Worm (Caenorhabditis elegans): ENCODE results near the gene lin-33.
A peak's percentile ranks its signal among the peaks of the same experiment; 100 is the strongest.

The lin-33 gene

DNA sequence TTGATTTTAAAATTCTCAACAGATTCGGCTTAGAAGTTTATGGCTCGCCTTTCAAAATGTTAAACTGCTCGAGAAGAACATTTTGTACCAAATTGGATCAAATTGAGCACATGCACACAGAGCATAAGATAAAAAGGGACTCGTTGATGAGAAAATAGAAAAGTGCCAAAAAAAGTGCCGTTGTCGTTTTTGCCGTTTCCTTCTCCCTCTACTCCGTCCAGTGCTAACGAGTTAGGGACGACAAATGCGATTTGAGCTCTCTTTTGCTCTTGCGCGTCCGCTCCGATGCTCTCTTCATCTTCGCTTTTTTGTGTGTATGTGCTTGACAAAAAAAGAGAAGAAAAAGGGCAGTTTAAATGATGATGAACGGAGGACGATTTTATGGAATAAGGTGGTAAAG, 15.3 kb upstream of the lin-33 start:
- TF ChIP-seq klf-2 (GFP tag; conservative IDR thresholded peaks at IDR 0.05) (no peak), ztf-29 (GFP tag; IDR thresholded peaks at IDR 0.05) (no peak), ztf-23 (GFP tag; IDR thresholded peaks at IDR 0.05) (no peak), tab-1 (GFP tag; IDR thresholded peaks at IDR 0.05) (no peak), med-1 (GFP tag; optimal IDR thresholded peaks at IDR 0.05; ENCODE audit: insufficient read depth) (no peak), cog-1 (tag; optimal IDR thresholded peaks at IDR 0.05) (no peak), flt-1 (GFP tag; IDR thresholded peaks at IDR 0.05) (no peak), ref-1 (GFP tag; conservative IDR thresholded peaks at IDR 0.05) (no peak), T22C8.4 (GFP tag; IDR thresholded peaks at IDR 0.05) (no peak)

- TF ChIP-seq ztf-23 (GFP tag; IDR thresholded peaks at IDR 0.05) = no peak
- no peak for TF ChIP-seq ztf-29 (GFP tag; IDR thresholded peaks at IDR 0.05)
- TF ChIP-seq tab-1 (GFP tag; IDR thresholded peaks at IDR 0.05) = no peak
- TF ChIP-seq T22C8.4 (GFP tag; IDR thresholded peaks at IDR 0.05) = no peak
- no peak for TF ChIP-seq ref-1 (GFP tag; conservative IDR thresholded peaks at IDR 0.05)
- TF ChIP-seq klf-2 (GFP tag; conservative IDR thresholded peaks at IDR 0.05) = no peak
- no peak for TF ChIP-seq med-1 (GFP tag; optimal IDR thresholded peaks at IDR 0.05; ENCODE audit: insufficient read depth)
- TF ChIP-seq flt-1 (GFP tag; IDR thresholded peaks at IDR 0.05) = no peak
- no peak for TF ChIP-seq cog-1 (tag; optimal IDR thresholded peaks at IDR 0.05)
These were observed 13.4 kb upstream of the lin-33 start, which contains the start of gene dhhc-13 for ce11 chrIV:5917026-5917425. dhhc-13 (plus strand) TSS chrIV:5917326.

DNA sequence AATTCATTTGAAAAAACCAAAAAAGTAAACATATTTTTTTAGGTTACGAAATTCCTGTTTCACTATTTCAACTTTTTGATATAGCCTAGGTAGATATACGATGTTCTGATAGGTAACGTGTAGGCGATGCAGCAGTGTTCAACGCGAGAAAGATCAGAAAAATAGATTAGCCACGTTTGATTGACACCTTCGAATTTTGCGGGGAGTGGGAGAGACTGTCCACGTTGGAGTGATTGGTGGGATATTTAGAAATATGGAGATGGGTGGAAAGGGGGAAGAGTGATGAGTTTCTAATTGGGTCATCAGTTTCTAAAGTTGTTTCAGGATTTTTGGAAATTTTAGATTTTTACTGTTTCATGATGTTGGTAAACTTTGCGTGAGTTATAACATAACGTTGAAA, 7.3 kb upstream of the lin-33 start:
- TF ChIP-seq ztf-23 (GFP tag; IDR thresholded peaks at IDR 0.05) = no peak
- TF ChIP-seq ztf-29 (GFP tag; IDR thresholded peaks at IDR 0.05) = no peak
- TF ChIP-seq T22C8.4 (GFP tag; IDR thresholded peaks at IDR 0.05) = no peak
- no peak for TF ChIP-seq tab-1 (GFP tag; IDR thresholded peaks at IDR 0.05)
- no peak for TF ChIP-seq klf-2 (GFP tag; conservative IDR thresholded peaks at IDR 0.05)
- no peak for TF ChIP-seq ref-1 (GFP tag; conservative IDR thresholded peaks at IDR 0.05)
- TF ChIP-seq med-1 (GFP tag; optimal IDR thresholded peaks at IDR 0.05; ENCODE audit: insufficient read depth) = no peak
- TF ChIP-seq flt-1 (GFP tag; IDR thresholded peaks at IDR 0.05) = no peak
- no peak for TF ChIP-seq cog-1 (tag; optimal IDR thresholded peaks at IDR 0.05)

- no peak for TF ChIP-seq flt-1 (GFP tag; IDR thresholded peaks at IDR 0.05)
- TF ChIP-seq ztf-29 (GFP tag; IDR thresholded peaks at IDR 0.05) = no peak
- TF ChIP-seq tab-1 (GFP tag; IDR thresholded peaks at IDR 0.05) = no peak
- TF ChIP-seq cog-1 (tag; optimal IDR thresholded peaks at IDR 0.05) = no peak
- no peak for TF ChIP-seq med-1 (GFP tag; optimal IDR thresholded peaks at IDR 0.05; ENCODE audit: insufficient read depth)
- no peak for TF ChIP-seq ref-1 (GFP tag; conservative IDR thresholded peaks at IDR 0.05)
- TF ChIP-seq T22C8.4 (GFP tag; IDR thresholded peaks at IDR 0.05) = no peak
- TF ChIP-seq ztf-23 (GFP tag; IDR thresholded peaks at IDR 0.05) = no peak
- TF ChIP-seq klf-2 (GFP tag; conservative IDR thresholded peaks at IDR 0.05) = no peak
These were observed 6.2 kb upstream of the lin-33 start for ce11 chrIV:5924241-5924640.

DNA sequence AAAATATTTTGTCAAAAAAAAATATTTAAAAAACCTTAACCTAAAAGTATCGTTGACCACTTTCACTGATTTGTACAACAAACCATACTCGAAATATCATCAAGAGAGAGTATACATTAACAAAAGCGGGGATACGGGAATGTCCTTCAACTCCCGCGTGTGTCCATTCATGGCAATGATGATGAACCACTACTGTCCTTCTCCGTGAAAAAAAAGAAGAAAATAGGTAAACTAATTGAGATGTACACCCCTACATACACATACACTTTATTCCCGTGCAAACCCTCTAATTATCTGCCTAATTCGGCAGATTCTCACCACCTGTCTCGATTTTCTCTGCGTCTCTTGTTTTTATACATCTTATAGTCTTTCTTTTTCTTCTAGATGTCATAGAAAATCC, 3.8 kb upstream of the lin-33 start:
- no peak for TF ChIP-seq tab-1 (GFP tag; IDR thresholded peaks at IDR 0.05)
- TF ChIP-seq cog-1 (tag; optimal IDR thresholded peaks at IDR 0.05) = peak; percentile 20

DNA sequence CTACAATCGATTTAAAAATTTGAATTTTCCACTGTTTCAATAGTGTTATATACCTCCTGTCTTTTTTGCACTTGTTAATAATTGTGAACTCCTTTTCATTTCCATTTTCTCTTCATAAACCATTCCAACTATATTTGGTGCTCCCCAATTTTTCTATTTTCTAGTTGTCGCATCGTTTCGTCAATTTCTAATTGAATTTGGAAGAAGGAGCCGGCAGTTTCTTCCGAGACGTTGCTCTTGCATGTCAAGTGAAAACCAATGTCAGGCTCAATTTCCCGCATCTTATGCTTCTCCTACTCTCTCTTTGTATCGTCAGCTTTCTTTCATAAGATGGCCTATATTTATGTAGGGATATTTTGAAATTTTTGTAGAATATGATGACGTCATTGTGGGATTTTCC, 2.6 kb upstream of the lin-33 start:
- no peak for TF ChIP-seq ztf-23 (GFP tag; IDR thresholded peaks at IDR 0.05)
- TF ChIP-seq tab-1 (GFP tag; IDR thresholded peaks at IDR 0.05) = no peak
- TF ChIP-seq ref-1 (GFP tag; conservative IDR thresholded peaks at IDR 0.05) = no peak
- TF ChIP-seq klf-2 (GFP tag; conservative IDR thresholded peaks at IDR 0.05) = no peak
- no peak for TF ChIP-seq T22C8.4 (GFP tag; IDR thresholded peaks at IDR 0.05)
- no peak for TF ChIP-seq med-1 (GFP tag; optimal IDR thresholded peaks at IDR 0.05; ENCODE audit: insufficient read depth)
- no peak for TF ChIP-seq cog-1 (tag; optimal IDR thresholded peaks at IDR 0.05)
- TF ChIP-seq ztf-29 (GFP tag; IDR thresholded peaks at IDR 0.05) = no peak
- no peak for TF ChIP-seq flt-1 (GFP tag; IDR thresholded peaks at IDR 0.05)

- TF ChIP-seq flt-1 (GFP tag; IDR thresholded peaks at IDR 0.05) (no peak), klf-2 (GFP tag; conservative IDR thresholded peaks at IDR 0.05) (no peak)
These were observed 1.5 kb upstream of the lin-33 start for ce11 chrIV:5928957-5929356.

DNA sequence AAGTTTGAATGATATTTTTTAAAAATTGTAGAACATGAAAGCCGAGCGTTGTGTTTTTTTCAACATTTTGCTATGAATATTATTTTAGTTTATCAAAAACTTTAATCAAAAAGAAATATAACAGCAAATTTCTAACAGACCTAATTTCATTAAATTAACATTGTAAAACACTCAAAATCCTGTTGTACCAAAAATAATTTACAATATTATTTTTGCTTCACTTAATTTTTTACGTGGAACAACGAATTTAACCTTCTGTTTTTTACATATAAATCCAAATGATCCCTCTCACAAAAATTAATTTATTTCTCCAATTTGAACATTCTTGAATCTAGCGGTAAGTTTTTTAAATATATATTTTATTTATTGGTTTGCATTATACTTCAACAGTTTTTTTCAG, 3.6 kb downstream of the lin-33 start, which contains the start of gene H32C10.1:
H32C10.1 (plus strand) TSS at position 301 of the 400 bp plus-strand sequence.
- TF ChIP-seq tab-1 (GFP tag; IDR thresholded peaks at IDR 0.05) (no peak), ztf-23 (GFP tag; IDR thresholded peaks at IDR 0.05) (no peak), klf-2 (GFP tag; conservative IDR thresholded peaks at IDR 0.05) (no peak), ref-1 (GFP tag; conservative IDR thresholded peaks at IDR 0.05) (no peak), cog-1 (tag; optimal IDR thresholded peaks at IDR 0.05) (no peak)

- TF ChIP-seq flt-1 (GFP tag; IDR thresholded peaks at IDR 0.05) (no peak), cog-1 (tag; optimal IDR thresholded peaks at IDR 0.05) (no peak), ztf-23 (GFP tag; IDR thresholded peaks at IDR 0.05) (no peak), T22C8.4 (GFP tag; IDR thresholded peaks at IDR 0.05) (no peak), klf-2 (GFP tag; conservative IDR thresholded peaks at IDR 0.05) (no peak), med-1 (GFP tag; optimal IDR thresholded peaks at IDR 0.05; ENCODE audit: insufficient read depth) (no peak), ztf-29 (GFP tag; IDR thresholded peaks at IDR 0.05) (no peak), tab-1 (GFP tag; IDR thresholded peaks at IDR 0.05) (no peak), ref-1 (GFP tag; conservative IDR thresholded peaks at IDR 0.05) (no peak)
These were observed 6.7 kb downstream of the lin-33 start for ce11 chrIV:5937106-5937505.

DNA sequence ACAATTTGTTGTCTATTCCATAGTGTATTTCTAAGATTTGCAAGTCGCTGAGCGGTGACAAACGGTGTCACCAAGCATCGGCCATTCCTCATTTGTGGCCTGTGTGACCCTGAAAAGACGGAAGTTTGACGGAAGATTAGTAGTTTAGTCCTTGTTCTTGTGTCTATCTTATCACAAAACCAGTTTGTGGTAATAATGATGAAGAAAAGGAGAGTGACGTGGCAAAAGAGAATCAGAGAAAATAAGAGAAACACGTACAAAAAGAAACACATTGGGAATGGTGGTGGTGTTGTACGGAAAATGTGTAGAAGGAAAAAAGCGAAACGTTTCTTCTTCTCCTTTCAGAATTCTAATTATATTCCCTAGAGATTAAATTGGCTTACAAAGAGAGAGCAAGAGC, 8.7 kb downstream of the lin-33 start, which contains the start of gene mcu-1:
mcu-1 (minus strand) TSS at position 109 of the 400 bp plus-strand sequence.
- no peak for TF ChIP-seq cog-1 (tag; optimal IDR thresholded peaks at IDR 0.05)
- no peak for TF ChIP-seq T22C8.4 (GFP tag; IDR thresholded peaks at IDR 0.05)
- no peak for TF ChIP-seq ref-1 (GFP tag; conservative IDR thresholded peaks at IDR 0.05)
- no peak for TF ChIP-seq ztf-29 (GFP tag; IDR thresholded peaks at IDR 0.05)
- no peak for TF ChIP-seq flt-1 (GFP tag; IDR thresholded peaks at IDR 0.05)
- no peak for TF ChIP-seq klf-2 (GFP tag; conservative IDR thresholded peaks at IDR 0.05)
- no peak for TF ChIP-seq ztf-23 (GFP tag; IDR thresholded peaks at IDR 0.05)
- TF ChIP-seq med-1 (GFP tag; optimal IDR thresholded peaks at IDR 0.05; ENCODE audit: insufficient read depth) = no peak
- TF ChIP-seq tab-1 (GFP tag; IDR thresholded peaks at IDR 0.05) = no peak

Data from whole organism, midembryonic.